Worm (Caenorhabditis elegans) whole organism, L1 larva: ENCODE measurements around the gene sec-23.

Experiments
- snpc-4 ChIP-seq: fragments of 150-350 bp; optimal IDR thresholded peaks from 2 replicates; lab custom pipeline; 2014; ENCODE audit warnings: missing biosample characterization, missing genetic modification characterization
- unc-62 ChIP-seq: fragments of 150-350 bp; optimal IDR thresholded peaks from 2 replicates; lab custom pipeline; 2014; ENCODE audit warnings: missing biosample characterization, missing genetic modification reagents, missing genetic modification characterization
- zag-1 ChIP-seq: fragments of 150-350 bp; optimal IDR thresholded peaks from 2 replicates; lab custom pipeline; 2014; ENCODE audit warnings: missing biosample characterization, missing genetic modification characterization

- no peak for TF ChIP-seq unc-62 (GFP tag; lab: Kevin White, UChicago)
- no peak for TF ChIP-seq zag-1
- TF ChIP-seq snpc-4 (tag; lab: Kevin White, UChicago): peak; percentile 7
Measured at ce11 chrV:20143711-20144110, 52.6 kb downstream of the sec-23 start.
